Worm (Caenorhabditis elegans): ENCODE measurements around the gene cdf-2.
A peak's percentile ranks its signal among the peaks of the same experiment; 100 is the strongest.

DNA sequence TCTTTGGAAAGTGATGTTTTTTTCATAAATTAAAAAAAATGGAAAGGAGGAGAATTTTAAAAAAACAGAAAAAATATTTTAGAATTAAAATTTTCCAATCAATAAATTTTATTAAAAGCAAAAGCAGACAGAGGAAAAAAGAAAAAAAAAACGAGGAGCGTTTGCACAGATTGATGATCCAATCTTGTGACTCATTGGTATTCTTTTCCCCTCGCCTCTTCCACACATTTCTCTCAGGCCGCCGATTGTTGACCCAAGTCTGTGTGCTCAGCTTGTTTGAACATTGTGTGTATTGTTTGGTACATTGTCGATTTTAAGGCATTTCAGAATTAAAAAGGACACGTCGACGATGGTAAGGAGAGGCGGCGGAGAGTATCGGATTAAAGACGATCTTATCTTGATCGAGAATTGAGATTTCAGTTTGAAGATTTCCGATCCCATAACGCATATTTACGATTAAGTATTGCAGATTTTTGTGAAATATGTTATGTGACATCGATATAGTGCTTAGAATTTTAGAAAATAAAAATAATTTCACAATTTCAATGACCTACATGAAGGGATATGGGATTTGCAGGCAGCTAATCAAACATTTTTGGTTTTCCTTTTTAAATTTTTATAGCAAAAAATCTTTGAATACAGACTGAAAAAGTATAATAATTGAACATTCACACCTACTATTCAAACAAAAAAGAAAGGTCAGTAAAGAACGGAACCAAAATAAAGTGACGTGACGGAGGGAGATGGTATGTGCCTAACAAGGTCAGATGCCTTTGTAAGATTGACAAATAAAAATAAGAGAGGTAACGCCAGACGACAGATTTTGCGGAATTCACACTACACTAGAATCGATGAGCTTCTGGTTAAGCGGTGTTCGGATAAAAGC, 49.1 kb upstream of the cdf-2 start:
- no peak for TF ChIP-seq mxl-3 (GFP tag; optimal IDR thresholded peaks at IDR 0.05)
- TF ChIP-seq zfp-3 (GFP tag; conservative IDR thresholded peaks at IDR 0.05), result no peak
- TF ChIP-seq lsy-2 (tag; optimal IDR thresholded peaks at IDR 0.05), result peak in 1 of 2 experiments; percentile 34
- no peak for TF ChIP-seq ceh-62 (tag; optimal IDR thresholded peaks at IDR 0.05)
- TF ChIP-seq sdz-12 (GFP tag; optimal IDR thresholded peaks at IDR 0.05), result no peak
- TF ChIP-seq nhr-11 (tag; optimal IDR thresholded peaks at IDR 0.05), result no peak
- no peak for TF ChIP-seq R02D3.7 (tag; optimal IDR thresholded peaks at IDR 0.05)
- TF ChIP-seq saeg-2 (GFP tag; IDR thresholded peaks at IDR 0.05), result no peak
- TF ChIP-seq lin-1 (GFP tag; IDR thresholded peaks at IDR 0.05), result no peak
